Fruit fly (Drosophila melanogaster) whole organism, embryonic: ENCODE results near the gene CG13898.

Experiments
- CG1024 ChIP-seq: fragments of 200-800 bp; sonication (Bioruptor generic); IDR thresholded peaks from 2 replicates; pipeline ENCODE4 v1.3.6; 2022; ENCODE audit warnings: missing biosample characterization, missing genetic modification characterization
- CG11093 ChIP-seq: fragments of 200-800 bp; sonication (Bioruptor generic); IDR thresholded peaks from 3 replicates; pipeline ENCODE4 v1.3.6; 2022; ENCODE audit warnings: missing biosample characterization, missing genetic modification characterization
- CG12104 ChIP-seq: fragments of 200-800 bp; sonication (Bioruptor generic); optimal IDR thresholded peaks from 3 replicates; lab custom pipeline; 2016; ENCODE audit warnings: missing biosample characterization, missing genetic modification characterization
- CG18599 ChIP-seq: fragments of 200-800 bp; sonication (Bioruptor generic); optimal IDR thresholded peaks from 3 replicates; lab custom pipeline; 2017; ENCODE audit warnings: missing biosample characterization, missing genetic modification characterization, mild to moderate bottlenecking, moderate library complexity, missing genetic modification reagents
- CG2120 ChIP-seq: fragments of 200-800 bp; sonication (Bioruptor generic); optimal IDR thresholded peaks from 3 replicates; lab custom pipeline; 2016; ENCODE audit warnings: missing biosample characterization, missing genetic modification characterization
- CG2129 ChIP-seq: fragments of 200-800 bp; sonication (Bioruptor generic); IDR thresholded peaks from 2 replicates; pipeline ENCODE4 v1.3.6; 2022; ENCODE audit warnings: missing biosample characterization, missing genetic modification characterization; ENCODE audit not compliant: partially characterized antibody
- CG30403 ChIP-seq: fragments of 200-800 bp; sonication (Bioruptor generic); optimal IDR thresholded peaks from 3 replicates; lab custom pipeline; 2016; ENCODE audit warnings: missing biosample characterization, missing genetic modification characterization
- CG3407 ChIP-seq: fragments of 200-800 bp; sonication (Bioruptor generic); optimal IDR thresholded peaks from 2 replicates; lab custom pipeline; 2018; ENCODE audit warnings: missing biosample characterization, mild to moderate bottlenecking, missing genetic modification characterization
- CG4707 ChIP-seq: fragments of 200-800 bp; sonication (Bioruptor generic); optimal IDR thresholded peaks from 2 replicates; lab custom pipeline; 2018; ENCODE audit warnings: missing biosample characterization, mild to moderate bottlenecking, missing genetic modification characterization, moderate library complexity
- CG6854 ChIP-seq: fragments of 200-800 bp; sonication (Bioruptor generic); optimal IDR thresholded peaks from 3 replicates; lab custom pipeline; 2017; ENCODE audit warnings: missing biosample characterization, mild to moderate bottlenecking, missing genetic modification characterization
- CG7271 ChIP-seq: fragments of 200-800 bp; sonication (Bioruptor generic); optimal IDR thresholded peaks from 2 replicates; lab custom pipeline; 2018; ENCODE audit warnings: missing biosample characterization, mild to moderate bottlenecking, missing genetic modification characterization, moderate library complexity
- CG7556 ChIP-seq: fragments of 200-800 bp; sonication (Bioruptor generic); optimal IDR thresholded peaks from 2 replicates; lab custom pipeline; 2017; ENCODE audit warnings: missing biosample characterization, mild to moderate bottlenecking, missing genetic modification characterization
- CG7839 ChIP-seq: fragments of 200-800 bp; sonication (Bioruptor generic); optimal IDR thresholded peaks from 3 replicates; lab custom pipeline; 2018; ENCODE audit warnings: missing biosample characterization, mild to moderate bottlenecking, missing genetic modification characterization, moderate library complexity
- CG7987 ChIP-seq: fragments of 200-800 bp; sonication (Bioruptor generic); optimal IDR thresholded peaks from 2 replicates; lab custom pipeline; 2018; ENCODE audit warnings: missing biosample characterization, mild to moderate bottlenecking, missing genetic modification characterization, moderate library complexity
- CG8944 ChIP-seq: fragments of 200-800 bp; sonication (Bioruptor generic); optimal IDR thresholded peaks from 3 replicates; lab custom pipeline; 2016; ENCODE audit warnings: missing biosample characterization, missing genetic modification characterization
- CG9932 ChIP-seq: fragments of 200-800 bp; sonication (Bioruptor generic); IDR thresholded peaks from 2 replicates; pipeline ENCODE4 v1.3.6; 2022; ENCODE audit warnings: missing biosample characterization, missing genetic modification characterization
- Camta ChIP-seq: fragments of 200-800 bp; sonication (Bioruptor generic); optimal IDR thresholded peaks from 2 replicates; lab custom pipeline; 2016; ENCODE audit warnings: missing biosample characterization, missing genetic modification characterization
- E2f1 ChIP-seq: fragments of 200-800 bp; sonication (Bioruptor generic); IDR thresholded peaks from 2 replicates; pipeline ENCODE4 v1.3.6; 2022; ENCODE audit warnings: missing biosample characterization, missing genetic modification characterization
- E2f2 ChIP-seq: fragments of 200-800 bp; sonication (Bioruptor generic); IDR thresholded peaks from 2 replicates; pipeline ENCODE4 v1.3.6; 2022; ENCODE audit warnings: missing biosample characterization, missing genetic modification characterization
- GATAe ChIP-seq: fragments of 200-800 bp; sonication (Bioruptor generic); conservative IDR thresholded peaks from 2 replicates; pipeline ENCODE4 v1.3.6; 2022; ENCODE audit warnings: missing biosample characterization, missing genetic modification characterization
- HLH54F ChIP-seq: fragments of 200-800 bp; sonication (Bioruptor generic); optimal IDR thresholded peaks from 3 replicates; lab custom pipeline; 2016; ENCODE audit warnings: missing biosample characterization, missing genetic modification characterization
- Hmr ChIP-seq: fragments of 200-800 bp; sonication (Bioruptor generic); optimal IDR thresholded peaks from 3 replicates; lab custom pipeline; 2017; ENCODE audit warnings: mild to moderate bottlenecking, missing biosample characterization, missing genetic modification reagents, missing genetic modification characterization
- Hr78 ChIP-seq, 2 experiments: fragments of 200-800 bp in 1 of 2; fragments of >200 bp in 1 of 2; sonication (Bioruptor generic) in 1 of 2; optimal IDR thresholded peaks; 2 replicates each; lab custom pipeline; 2017 to 2019; ENCODE audit warnings: missing biosample characterization in 2 of 2, missing genetic modification characterization in 2 of 2, mild to moderate bottlenecking in 1 of 2, moderate library complexity in 1 of 2
- Meics ChIP-seq: fragments of 200-800 bp; sonication (Bioruptor generic); optimal IDR thresholded peaks from 2 replicates; lab custom pipeline; 2017; ENCODE audit warnings: missing biosample characterization, mild to moderate bottlenecking, missing genetic modification characterization
- NC2α ChIP-seq: fragments of 200-800 bp; sonication (Bioruptor generic); optimal IDR thresholded peaks from 2 replicates; lab custom pipeline; 2016; ENCODE audit warnings: missing biosample characterization, missing genetic modification characterization
- Nf-YA ChIP-seq: fragments of 200-800 bp; sonication (Bioruptor generic); IDR thresholded peaks from 2 replicates; pipeline ENCODE4 v1.3.6; 2022; ENCODE audit warnings: missing biosample characterization, missing genetic modification characterization
- Ptx1 ChIP-seq: fragments of 200-800 bp; sonication (Bioruptor generic); IDR thresholded peaks from 2 replicates; pipeline ENCODE4 v1.3.6; 2022; ENCODE audit warnings: missing biosample characterization, missing genetic modification characterization
- Stat92E ChIP-seq, 3 experiments: fragments of >200 bp in 2 of 3; fragments of 200-800 bp in 1 of 3; sonication (Bioruptor generic) in 1 of 3; optimal IDR thresholded peaks; 2 replicates each; lab custom pipeline; 2017 to 2019; ENCODE audit warnings: missing biosample characterization in 3 of 3, missing genetic modification characterization in 3 of 3, mild to moderate bottlenecking in 1 of 3, moderate library complexity in 1 of 3
- Tbp ChIP-seq: fragments of >200 bp; optimal IDR thresholded peaks from 2 replicates; lab custom pipeline; 2018; ENCODE audit warnings: missing biosample characterization, missing genetic modification characterization
- Vsx1 ChIP-seq: fragments of 200-800 bp; sonication (Bioruptor generic); optimal IDR thresholded peaks from 2 replicates; lab custom pipeline; 2017; ENCODE audit warnings: missing biosample characterization, mild to moderate bottlenecking, missing genetic modification characterization, missing genetic modification reagents
- aop ChIP-seq: fragments of 200-800 bp; sonication (Bioruptor generic); IDR thresholded peaks from 2 replicates; pipeline ENCODE4 v1.3.6; 2022; ENCODE audit warnings: missing biosample characterization, missing genetic modification characterization
- chn ChIP-seq: fragments of 200-800 bp; sonication (Bioruptor generic); optimal IDR thresholded peaks from 2 replicates; lab custom pipeline; 2016; ENCODE audit warnings: missing biosample characterization, missing genetic modification characterization
- ci ChIP-seq: fragments of 200-800 bp; sonication (Bioruptor generic); IDR thresholded peaks from 3 replicates; pipeline ENCODE4 v1.3.6; 2022; ENCODE audit warnings: missing biosample characterization, missing genetic modification characterization
- corto ChIP-seq: fragments of 200-800 bp; sonication (Bioruptor generic); optimal IDR thresholded peaks from 2 replicates; lab custom pipeline; 2016; ENCODE audit warnings: missing biosample characterization, mild to moderate bottlenecking, missing genetic modification characterization, moderate library complexity
- eve ChIP-seq, 2 experiments: fragments of >200 bp; optimal IDR thresholded peaks; 2 replicates each; lab custom pipeline; 2017; ENCODE audit warnings: missing biosample characterization in 2 of 2, missing genetic modification characterization in 2 of 2
- ewg ChIP-seq: fragments of 200-800 bp; sonication (Bioruptor generic); optimal IDR thresholded peaks from 3 replicates; lab custom pipeline; 2017; ENCODE audit warnings: mild to moderate bottlenecking, missing biosample characterization, missing genetic modification reagents, missing genetic modification characterization
- gce ChIP-seq: fragments of 200-800 bp; sonication (Bioruptor generic); IDR thresholded peaks from 3 replicates; pipeline ENCODE4 v1.3.6; 2022; ENCODE audit warnings: missing biosample characterization, missing genetic modification characterization
- hb ChIP-seq: fragments of 200-800 bp; sonication (Bioruptor generic); IDR thresholded peaks from 3 replicates; pipeline ENCODE4 v1.3.6; 2022; ENCODE audit warnings: missing biosample characterization, missing genetic modification characterization; ENCODE audit not compliant: partially characterized antibody
- ind ChIP-seq: fragments of 200-800 bp; sonication (Bioruptor generic); optimal IDR thresholded peaks from 3 replicates; lab custom pipeline; 2016; ENCODE audit warnings: missing biosample characterization, missing genetic modification characterization
- luna ChIP-seq: fragments of 200-800 bp; sonication (Bioruptor generic); optimal IDR thresholded peaks from 2 replicates; lab custom pipeline; 2016; ENCODE audit warnings: missing biosample characterization, missing genetic modification characterization
- org-1 ChIP-seq: fragments of 200-800 bp; sonication (Bioruptor generic); optimal IDR thresholded peaks from 2 replicates; lab custom pipeline; 2017; ENCODE audit warnings: missing biosample characterization, missing genetic modification characterization
- pho ChIP-seq: fragments of 200-800 bp; sonication (Bioruptor generic); optimal IDR thresholded peaks from 2 replicates; lab custom pipeline; 2016; ENCODE audit warnings: missing biosample characterization, missing genetic modification characterization
- rib ChIP-seq: fragments of 200-800 bp; sonication (Bioruptor generic); IDR thresholded peaks from 2 replicates; pipeline ENCODE4 v1.3.6; 2022; ENCODE audit warnings: missing biosample characterization, missing genetic modification characterization
- shn ChIP-seq: fragments of 200-800 bp; sonication (Bioruptor generic); optimal IDR thresholded peaks from 3 replicates; lab custom pipeline; 2016; ENCODE audit warnings: missing biosample characterization, missing genetic modification characterization
- slbo ChIP-seq: fragments of 200-800 bp; sonication (Bioruptor generic); IDR thresholded peaks from 2 replicates; pipeline ENCODE4 v1.3.6; 2022; ENCODE audit warnings: missing biosample characterization, missing genetic modification characterization
- trh ChIP-seq: fragments of 200-800 bp; sonication (Bioruptor generic); optimal IDR thresholded peaks from 2 replicates; lab custom pipeline; 2016; ENCODE audit warnings: missing biosample characterization, missing genetic modification characterization
- tup ChIP-seq: fragments of 200-800 bp; sonication (Bioruptor generic); optimal IDR thresholded peaks from 2 replicates; lab custom pipeline; 2016; ENCODE audit warnings: missing biosample characterization, mild to moderate bottlenecking, missing genetic modification characterization, moderate library complexity
- unc-4 ChIP-seq: fragments of 200-800 bp; sonication (Bioruptor generic); IDR thresholded peaks from 2 replicates; pipeline ENCODE4 v1.3.6; 2022; ENCODE audit warnings: missing biosample characterization, missing genetic modification characterization; ENCODE audit not compliant: partially characterized antibody

CG13898 gene

DNA sequence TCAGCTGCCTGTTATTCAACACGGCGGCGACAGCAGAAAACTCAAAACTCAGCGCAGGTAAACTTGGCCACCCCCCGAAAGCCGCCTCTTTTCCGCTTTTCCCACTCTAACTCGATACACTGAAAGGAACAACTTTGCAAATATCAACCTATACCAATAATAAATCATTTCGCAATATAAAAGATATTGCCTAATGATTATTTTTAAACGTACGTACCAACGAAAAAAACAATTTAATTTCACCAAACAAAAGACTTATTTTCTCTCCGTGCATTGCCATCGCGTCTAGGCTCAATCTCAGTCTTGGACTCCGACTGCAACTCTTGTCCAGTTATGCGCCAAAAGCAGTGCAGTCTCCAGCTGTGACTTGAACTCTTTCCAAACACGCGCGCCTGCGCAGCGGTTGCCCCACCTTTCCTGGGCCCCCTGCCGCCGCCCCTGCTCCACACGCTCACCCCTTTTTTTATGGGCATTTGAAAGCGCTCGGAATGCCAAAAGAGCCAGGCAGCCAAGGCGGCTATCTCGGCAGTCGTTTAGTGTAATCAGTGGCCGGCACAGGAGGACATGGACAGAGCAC lies 1.9 kb upstream of the CG13898 start (continued):
- TF ChIP-seq E2f2 (GFP tag; lab: Robert Waterston, UW), result peak; percentile 32; the same call in 1 of the 2 replicates
- TF ChIP-seq aop, result no peak
- peak; percentile 10 for TF ChIP-seq pho (GFP tag; lab: Kevin White, UChicago)
- peak; percentile 61 for TF ChIP-seq Ptx1
- TF ChIP-seq chn (GFP tag; lab: Kevin White, UChicago), result peak; percentile 50
- peak; percentile 6 for TF ChIP-seq CG12104 (GFP tag; lab: Kevin White, UChicago)
- no peak for TF ChIP-seq luna (GFP tag; lab: Kevin White, UChicago)
- TF ChIP-seq, all 482 proteins: peak for 241

DNA sequence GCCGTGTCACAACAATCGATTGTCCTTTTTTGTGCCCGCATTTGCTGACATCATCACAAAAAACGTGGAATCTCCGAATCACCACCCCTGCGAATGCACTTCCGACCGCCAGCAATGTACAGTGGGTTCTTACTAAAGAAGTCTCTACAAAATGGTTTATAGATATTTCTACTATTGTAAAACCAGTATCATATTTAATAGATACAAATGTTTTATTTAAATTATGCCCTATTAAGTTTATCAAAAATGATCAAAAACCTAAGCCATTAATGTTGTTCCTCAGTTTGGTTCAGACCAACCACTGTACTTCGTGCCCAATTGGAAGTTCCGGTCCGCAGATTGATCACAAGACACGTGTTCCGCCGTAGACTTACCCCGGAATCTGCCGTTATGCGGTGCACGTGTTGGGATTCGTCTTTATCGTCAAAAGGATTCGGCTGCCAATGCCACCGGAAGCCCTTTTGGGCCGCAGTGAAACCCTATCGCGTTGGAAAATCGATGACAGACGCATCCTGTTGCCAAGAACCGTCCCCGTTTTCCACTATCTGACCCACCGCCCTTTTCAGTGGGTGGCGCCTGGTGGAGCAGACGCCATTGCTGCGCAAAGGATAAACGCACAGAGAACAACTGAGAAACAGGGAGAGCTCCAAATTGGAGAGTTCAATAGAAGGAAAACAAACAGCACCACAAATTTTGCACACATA lies 858 bp upstream of the CG13898 start:
- TF ChIP-seq eve (GFP tag; optimal IDR thresholded peaks at IDR 0.05; lab: Kevin White, UChicago) (no peak), CG7839 (peak; percentile 40), GATAe (GFP tag; lab: Robert Waterston, UW) (no peak), Meics (no peak), ci (peak; percentile 47; the same call in 1 of the 3 replicates), CG2120 (GFP tag; lab: Kevin White, UChicago) (no peak), ewg (GFP tag; lab: Kevin White, UChicago) (peak; percentile 39), hb (GFP tag; lab: Robert Waterston, UW) (no peak), ind (GFP tag; lab: Kevin White, UChicago) (no peak), CG11093 (no peak), CG7271 (tag; lab: Kevin White, UChicago) (no peak), NC2α (GFP tag; lab: Kevin White, UChicago) (no peak), Nf-YA (GFP tag; lab: Robert Waterston, UW) (no peak), Hr78 (GFP tag; optimal IDR thresholded peaks at IDR 0.05; lab: Kevin White, UChicago) (no peak), tup (GFP tag; lab: Kevin White, UChicago) (no peak), CG2129 (GFP tag; lab: Robert Waterston, UW) (no peak), CG3407 (GFP tag; lab: Kevin White, UChicago) (peak; percentile 22), CG7987 (GFP tag; lab: Kevin White, UChicago) (no peak), CG7556 (GFP tag; lab: Kevin White, UChicago) (peak; percentile 58), E2f1 (peak; percentile 17; the same call in 1 of the 2 replicates), gce (GFP tag; lab: Robert Waterston, UW) (0 out of 3 replicates have a peak, but pooled peaks have one; percentile 11), CG18599 (peak; percentile 52), rib (GFP tag; lab: Robert Waterston, UW) (no peak), CG8944 (GFP tag; lab: Kevin White, UChicago) (no peak), shn (GFP tag; lab: Kevin White, UChicago) (no peak), CG6854 (GFP tag; lab: Kevin White, UChicago) (no peak), CG30403 (GFP tag; lab: Kevin White, UChicago) (peak; percentile 35), CG9932 (no peak), slbo (GFP tag; lab: Robert Waterston, UW) (no peak), CG1024 (GFP tag; lab: Robert Waterston, UW) (no peak), HLH54F (GFP tag; lab: Kevin White, UChicago) (no peak), unc-4 (no peak), CG4707 (GFP tag; lab: Kevin White, UChicago) (peak; percentile 80), Stat92E (GFP tag; optimal IDR thresholded peaks at IDR 0.05; lab: Kevin White, UChicago) (no peak), corto (GFP tag; lab: Kevin White, UChicago) (no peak), Hmr (GFP tag; lab: Kevin White, UChicago) (peak; percentile 11), Camta (GFP tag; lab: Kevin White, UChicago) (no peak), Tbp (GFP tag; lab: Kevin White, UChicago) (no peak), trh (GFP tag; lab: Kevin White, UChicago) (no peak), Vsx1 (no peak), org-1 (GFP tag; lab: Kevin White, UChicago) (peak; percentile 7)
